Fruit fly (Drosophila melanogaster) whole organism, prepupa: Measurements from ENCODE around the gene dpr3.
A peak's percentile ranks its signal among the peaks of the same experiment; 100 is the strongest.

Experiments used
- CG11762 ChIP-seq: fragments of 200-800 bp; sonication (Bioruptor generic); optimal IDR thresholded peaks from 3 replicates; lab custom pipeline; 2016; ENCODE audit warnings: missing biosample characterization, missing genetic modification characterization; ENCODE audit not compliant: insufficient read depth
- CG11902 ChIP-seq: fragments of 200-800 bp; sonication (Bioruptor generic); optimal IDR thresholded peaks from 3 replicates; lab custom pipeline; 2016; ENCODE audit warnings: missing biosample characterization, missing genetic modification characterization
- CG31627 ChIP-seq: fragments of 200-800 bp; sonication (Bioruptor generic); optimal IDR thresholded peaks from 3 replicates; lab custom pipeline; 2016; ENCODE audit warnings: missing biosample characterization, missing genetic modification characterization
- CG32006 ChIP-seq: fragments of 200-800 bp; sonication (Bioruptor generic); optimal IDR thresholded peaks from 3 replicates; lab custom pipeline; 2017; ENCODE audit warnings: missing biosample characterization, mild to moderate bottlenecking, missing genetic modification characterization
- CG34406 ChIP-seq: fragments of 200-800 bp; sonication (Bioruptor generic); optimal IDR thresholded peaks from 3 replicates; lab custom pipeline; 2016; ENCODE audit warnings: missing biosample characterization, missing genetic modification characterization
- CG3919 ChIP-seq: fragments of 200-800 bp; sonication (Bioruptor generic); optimal IDR thresholded peaks from 3 replicates; lab custom pipeline; 2016; ENCODE audit warnings: missing biosample characterization, missing genetic modification characterization
- CG6163 ChIP-seq: fragments of 200-800 bp; sonication (Bioruptor generic); IDR thresholded peaks from 3 replicates; pipeline ENCODE4 v1.3.6; 2022; ENCODE audit warnings: missing biosample characterization, missing genetic modification characterization
- CG6792 ChIP-seq: fragments of 200-800 bp; sonication (Bioruptor generic); optimal IDR thresholded peaks from 3 replicates; lab custom pipeline; 2016; ENCODE audit warnings: missing biosample characterization, missing genetic modification characterization
- CG6854 ChIP-seq: fragments of 200-800 bp; sonication (Bioruptor generic); optimal IDR thresholded peaks from 2 replicates; lab custom pipeline; 2017; ENCODE audit warnings: missing biosample characterization, mild to moderate bottlenecking, missing genetic modification characterization
- CG8319 ChIP-seq: fragments of 200-800 bp; sonication (Bioruptor generic); optimal IDR thresholded peaks from 3 replicates; lab custom pipeline; 2016; ENCODE audit warnings: missing biosample characterization, missing genetic modification characterization
- CG9139 ChIP-seq: fragments of 200-800 bp; sonication (Bioruptor generic); optimal IDR thresholded peaks from 3 replicates; lab custom pipeline; 2017; ENCODE audit warnings: missing biosample characterization, mild to moderate bottlenecking, missing genetic modification characterization
- Eip78C ChIP-seq: fragments of 200-800 bp; sonication (Bioruptor generic); peaks from one replicate; lab custom pipeline; 2016; ENCODE audit warnings: missing biosample characterization, missing genetic modification characterization
- Ets96B ChIP-seq: fragments of 200-800 bp; optimal IDR thresholded peaks from 2 replicates; lab custom pipeline; 2019; ENCODE audit warnings: missing biosample characterization, mild to moderate bottlenecking, missing genetic modification characterization, moderate library complexity
- Gug ChIP-seq: fragments of 200-800 bp; sonication (Bioruptor generic); IDR thresholded peaks from 2 replicates; pipeline ENCODE4 v1.3.6; 2022; ENCODE audit warnings: missing biosample characterization, missing genetic modification characterization
- Hr39 ChIP-seq: fragments of 200-800 bp; sonication (Bioruptor generic); optimal IDR thresholded peaks from 2 replicates; lab custom pipeline; 2016; ENCODE audit warnings: missing biosample characterization, missing genetic modification characterization
- Met ChIP-seq: fragments of 200-800 bp; sonication (Bioruptor generic); optimal IDR thresholded peaks from 3 replicates; lab custom pipeline; 2016; ENCODE audit warnings: missing biosample characterization, missing genetic modification characterization
- Smox ChIP-seq: fragments of 200-800 bp; sonication (Bioruptor generic); optimal IDR thresholded peaks from 3 replicates; lab custom pipeline; 2016; ENCODE audit warnings: missing biosample characterization, missing genetic modification characterization
- Sox102F ChIP-seq: fragments of 200-800 bp; sonication (Bioruptor generic); optimal IDR thresholded peaks from 2 replicates; lab custom pipeline; 2016; ENCODE audit warnings: missing biosample characterization, mild to moderate bottlenecking, missing genetic modification characterization
- Sox14 ChIP-seq: fragments of 200-800 bp; sonication (Bioruptor generic); optimal IDR thresholded peaks from 3 replicates; lab custom pipeline; 2016; ENCODE audit warnings: missing biosample characterization, missing genetic modification characterization
- achi ChIP-seq: fragments of 200-800 bp; sonication (Bioruptor generic); optimal IDR thresholded peaks from 3 replicates; lab custom pipeline; 2016; ENCODE audit warnings: missing biosample characterization, missing genetic modification characterization
- acj6 ChIP-seq: fragments of 200-800 bp; sonication (Bioruptor generic); optimal IDR thresholded peaks from 3 replicates; lab custom pipeline; 2016; ENCODE audit warnings: missing biosample characterization, missing genetic modification characterization
- dsx ChIP-seq: fragments of 200-800 bp; optimal IDR thresholded peaks from 3 replicates; lab custom pipeline; 2019; ENCODE audit warnings: missing biosample characterization, mild to moderate bottlenecking, missing genetic modification characterization, moderate library complexity; ENCODE audit not compliant: poor library complexity, severe bottlenecking
- eg ChIP-seq: fragments of 200-800 bp; sonication (Bioruptor generic); IDR thresholded peaks from 3 replicates; pipeline ENCODE4 v1.3.6; 2022; ENCODE audit warnings: missing biosample characterization, missing genetic modification characterization
- fd85E ChIP-seq: fragments of 200-800 bp; sonication (Bioruptor generic); optimal IDR thresholded peaks from 3 replicates; lab custom pipeline; 2016; ENCODE audit warnings: missing biosample characterization, missing genetic modification characterization
- fkh ChIP-seq: fragments of 200-800 bp; sonication (Bioruptor generic); optimal IDR thresholded peaks from 3 replicates; lab custom pipeline; 2017; ENCODE audit warnings: missing biosample characterization, mild to moderate bottlenecking, missing genetic modification characterization, moderate library complexity
- pdm3 ChIP-seq: fragments of 200-800 bp; sonication (Bioruptor generic); optimal IDR thresholded peaks from 3 replicates; lab custom pipeline; 2016; ENCODE audit warnings: missing biosample characterization, missing genetic modification characterization
- spab ChIP-seq: fragments of 200-800 bp; sonication (Bioruptor generic); optimal IDR thresholded peaks from 2 replicates; lab custom pipeline; 2017; ENCODE audit warnings: missing biosample characterization, mild to moderate bottlenecking, missing genetic modification characterization, missing genetic modification reagents
- svp ChIP-seq: fragments of 200-800 bp; sonication (Bioruptor generic); peaks from one replicate; lab custom pipeline; 2016; ENCODE audit warnings: missing biosample characterization, missing genetic modification characterization
- topi ChIP-seq: fragments of 200-800 bp; sonication (Bioruptor generic); optimal IDR thresholded peaks from 3 replicates; lab custom pipeline; 2016; ENCODE audit warnings: missing biosample characterization, missing genetic modification characterization
- vri ChIP-seq: fragments of 200-800 bp; sonication (Bioruptor generic); optimal IDR thresholded peaks from 3 replicates; lab custom pipeline; 2016; ENCODE audit warnings: missing biosample characterization, mild to moderate bottlenecking, missing genetic modification characterization

dpr3 gene

dm6 chr2L:2037551-2038252, 72.0 kb downstream of the dpr3 start (continued):
- TF ChIP-seq Ets96B, result no peak
- no peak for TF ChIP-seq CG6163 (GFP tag; lab: Robert Waterston, UW)
- no peak for TF ChIP-seq CG34406 (GFP tag; lab: Kevin White, UChicago)
- TF ChIP-seq Met (GFP tag; lab: Kevin White, UChicago), result no peak
- peak; percentile 21 for TF ChIP-seq Hr39 (GFP tag; lab: Kevin White, UChicago)
- peak; percentile 49 for TF ChIP-seq CG6854 (GFP tag; lab: Kevin White, UChicago)
- no peak for TF ChIP-seq acj6 (GFP tag; lab: Kevin White, UChicago)
- TF ChIP-seq CG8319 (GFP tag; lab: Kevin White, UChicago), result no peak
- TF ChIP-seq svp (GFP tag; lab: Kevin White, UChicago), result peak; percentile 99
- TF ChIP-seq CG3919 (GFP tag; lab: Kevin White, UChicago), result no peak
- TF ChIP-seq achi (GFP tag; lab: Kevin White, UChicago), result no peak
- no peak for TF ChIP-seq topi (GFP tag; lab: Kevin White, UChicago)
- no peak for TF ChIP-seq CG11902
- no peak for TF ChIP-seq fd85E (GFP tag; lab: Kevin White, UChicago)
- TF ChIP-seq CG6792, result no peak
- TF ChIP-seq eg, result no peak
- peak; percentile 84 for TF ChIP-seq Eip78C (GFP tag; lab: Kevin White, UChicago)
- no peak for TF ChIP-seq dsx (GFP tag; lab: Kevin White, UChicago)
- TF ChIP-seq, all 60 proteins: peak for 10

dm6 chr2L:2037165-2037550, 72.5 kb downstream of the dpr3 start, which contains the start of gene lectin-22C:
TSS of gene lectin-22C (minus strand) at chr2L:2037265.
- TF ChIP-seq Hr39 (GFP tag; lab: Kevin White, UChicago) (no peak), Sox14 (GFP tag; lab: Kevin White, UChicago) (no peak), vri (GFP tag; lab: Kevin White, UChicago) (no peak), CG6854 (GFP tag; lab: Kevin White, UChicago) (no peak), CG11762 (GFP tag; lab: Kevin White, UChicago) (no peak), Smox (GFP tag; lab: Kevin White, UChicago) (no peak), eg (no peak), fd85E (GFP tag; lab: Kevin White, UChicago) (no peak)

- no peak for TF ChIP-seq spab (GFP tag; lab: Kevin White, UChicago)
- no peak for TF ChIP-seq Gug (GFP tag; lab: Robert Waterston, UW)
- peak; percentile 25 for TF ChIP-seq fkh
- TF ChIP-seq, all 60 proteins: peak for 1
Measured at dm6 chr2L:2035941-2036340, 73.7 kb downstream of the dpr3 start, which contains the start of gene CG42296. TSS of gene CG42296 (minus strand) at chr2L:2036041.

- peak; percentile 13 for TF ChIP-seq topi (GFP tag; lab: Kevin White, UChicago)
- TF ChIP-seq CG9139 (GFP tag; lab: Kevin White, UChicago), result no peak
- TF ChIP-seq CG11902, result peak; percentile 8
- no peak for TF ChIP-seq vri (GFP tag; lab: Kevin White, UChicago)
- no peak for TF ChIP-seq Met (GFP tag; lab: Kevin White, UChicago)
- no peak for TF ChIP-seq Sox102F (GFP tag; lab: Kevin White, UChicago)
- TF ChIP-seq achi (GFP tag; lab: Kevin White, UChicago), result peak; percentile 8
- TF ChIP-seq pdm3 (GFP tag; lab: Kevin White, UChicago), result peak; percentile 0
- peak; percentile 70 for TF ChIP-seq Eip78C (GFP tag; lab: Kevin White, UChicago)
Measured at dm6 chr2L:2032076-2032475, 77.6 kb downstream of the dpr3 start.

dm6 chr2L:2031522-2031921, 78.2 kb downstream of the dpr3 start:
- TF ChIP-seq CG31627, result no peak
- TF ChIP-seq svp (GFP tag; lab: Kevin White, UChicago), result peak; percentile 34
- TF ChIP-seq Sox102F (GFP tag; lab: Kevin White, UChicago), result no peak
- TF ChIP-seq CG32006, result no peak
